Fruit fly (Drosophila melanogaster): ENCODE results near the gene para.

para gene

dm6 chrX:16421899-16422412, 110.9 kb downstream of the para start, which contains the start of gene AnxB11 (continued):
- TF ChIP-seq D19B (GFP tag; optimal IDR thresholded peaks at IDR 0.05): no peak
- TF ChIP-seq br (optimal IDR thresholded peaks at IDR 0.05): no peak
- TF ChIP-seq CG14441 (GFP tag; IDR thresholded peaks at IDR 0.05): no peak
- TF ChIP-seq so (GFP tag; IDR thresholded peaks at IDR 0.05): no peak
- TF ChIP-seq CG16863 (GFP tag; optimal IDR thresholded peaks at IDR 0.05): peak; percentile 2
- no peak for TF ChIP-seq phol (tag; optimal IDR thresholded peaks at IDR 0.05)
- peak; percentile 29 for TF ChIP-seq Sin3A (optimal IDR thresholded peaks at IDR 0.05)
- TF ChIP-seq CG4424 (GFP tag; optimal IDR thresholded peaks at IDR 0.05): no peak
- TF ChIP-seq CG13296 (GFP tag; optimal IDR thresholded peaks at IDR 0.05): no peak
- TF ChIP-seq pzg (GFP tag; optimal IDR thresholded peaks at IDR 0.05): peak; percentile 25
- TF ChIP-seq pho (GFP tag; optimal IDR thresholded peaks at IDR 0.05): no peak
- peak in 1 of 2 experiments; percentile 20 for TF ChIP-seq Eip74EF (GFP tag; optimal IDR thresholded peaks at IDR 0.05)
- peak; percentile 76 for TF ChIP-seq ato (GFP tag; IDR thresholded peaks at IDR 0.05; ENCODE audit: partially characterized antibody)
- TF ChIP-seq Ets97D (GFP tag; optimal IDR thresholded peaks at IDR 0.05): no peak
- no peak for TF ChIP-seq Lpt (GFP tag; optimal IDR thresholded peaks at IDR 0.05)
- no peak for TF ChIP-seq NC2α (GFP tag; optimal IDR thresholded peaks at IDR 0.05)
- TF ChIP-seq ind (GFP tag; optimal IDR thresholded peaks at IDR 0.05): no peak
- peak; percentile 37; the same call in 1 of the 2 replicates for TF ChIP-seq MBD-R2 (GFP tag; IDR thresholded peaks at IDR 0.05)
- no peak for TF ChIP-seq CG10431 (GFP tag; optimal IDR thresholded peaks at IDR 0.05)
- TF ChIP-seq CG6854 (GFP tag; optimal IDR thresholded peaks at IDR 0.05): no peak
- TF ChIP-seq amos (GFP tag; IDR thresholded peaks at IDR 0.05; ENCODE audit: partially characterized antibody): peak; percentile 56; the same call in 1 of the 2 replicates
- TF ChIP-seq CG10654 (GFP tag; optimal IDR thresholded peaks at IDR 0.05): no peak
- TF ChIP-seq HLH3B (GFP tag; IDR thresholded peaks at IDR 0.05): no peak
- TF ChIP-seq cad (GFP tag; optimal IDR thresholded peaks at IDR 0.05): no peak
- TF ChIP-seq cg (GFP tag; optimal IDR thresholded peaks at IDR 0.05): peak; percentile 92
- TF ChIP-seq CG3847 (GFP tag; IDR thresholded peaks at IDR 0.05): no peak
- no peak for TF ChIP-seq CG12299 (tag; optimal IDR thresholded peaks at IDR 0.05)
- no peak for TF ChIP-seq gem (tag; optimal IDR thresholded peaks at IDR 0.05)
- no peak for TF ChIP-seq Ptx1 (GFP tag; IDR thresholded peaks at IDR 0.05)
- TF ChIP-seq CG17385 (GFP tag; optimal IDR thresholded peaks at IDR 0.05): no peak
- no peak for TF ChIP-seq CoRest (tag; optimal IDR thresholded peaks at IDR 0.05)
- TF ChIP-seq zen2 (GFP tag; IDR thresholded peaks at IDR 0.05; ENCODE audit: partially characterized antibody): peak; percentile 37; the same call in 1 of the 3 replicates
- TF ChIP-seq CG13894 (tag; optimal IDR thresholded peaks at IDR 0.05): peak; percentile 12
- TF ChIP-seq CG11723 (GFP tag; optimal IDR thresholded peaks at IDR 0.05): no peak
- TF ChIP-seq E2f2 (GFP tag; IDR thresholded peaks at IDR 0.05): no peak; the same call in 1 of the 2 replicates
- peak; percentile 8; the same call in 1 of the 2 replicates for TF ChIP-seq Adf1 (GFP tag; IDR thresholded peaks at IDR 0.05)
- TF ChIP-seq CG3065 (GFP tag; optimal IDR thresholded peaks at IDR 0.05): no peak
- TF ChIP-seq bab2 (GFP tag; optimal IDR thresholded peaks at IDR 0.05): no peak
- no peak for TF ChIP-seq Nf-YA (GFP tag; IDR thresholded peaks at IDR 0.05)
- TF ChIP-seq HmgZ (tag; optimal IDR thresholded peaks at IDR 0.05): no peak
- TF ChIP-seq CG30431 (GFP tag; optimal IDR thresholded peaks at IDR 0.05): no peak
- TF ChIP-seq CG18262 (tag; optimal IDR thresholded peaks at IDR 0.05): no peak
- TF ChIP-seq CG12744 (GFP tag; optimal IDR thresholded peaks at IDR 0.05): no peak
- TF ChIP-seq Xbp1 (GFP tag; optimal IDR thresholded peaks at IDR 0.05): no peak
- no peak for TF ChIP-seq en (GFP tag; optimal IDR thresholded peaks at IDR 0.05)
- TF ChIP-seq CG7786 (GFP tag; optimal IDR thresholded peaks at IDR 0.05): no peak
- TF ChIP-seq Awh (GFP tag; IDR thresholded peaks at IDR 0.05): 0 out of 2 replicates have a peak, but pooled peaks have one; percentile 7
- TF ChIP-seq CG7839 (tag; optimal IDR thresholded peaks at IDR 0.05): no peak
- TF ChIP-seq Opbp (GFP tag; IDR thresholded peaks at IDR 0.05; ENCODE audit: partially characterized antibody): peak; percentile 74; the same call in 2 of the 3 replicates
- no peak for TF ChIP-seq Usf (GFP tag; optimal IDR thresholded peaks at IDR 0.05)
- no peak for TF ChIP-seq tll (GFP tag; optimal IDR thresholded peaks at IDR 0.05)

All from whole organism, embryonic.